Worm (Caenorhabditis elegans) whole organism, late embryonic: ENCODE measurements around the gene math-34.
"Not testable (repeated sequence)": the region's sequence is repeated elsewhere in the genome, so short reads cannot be mapped to it uniquely, and the experiment has no call there.

Source experiments
- C08G9.2 ChIP-seq: sonication (generic microtip); optimal IDR thresholded peaks from 2 replicates; lab custom pipeline; 2016; ENCODE audit warnings: mild to moderate bottlenecking, missing genetic modification characterization, moderate library complexity, missing compliant biosample characterization
- T23F11.4 ChIP-seq: fragments of 200-800 bp; sonication (Bioruptor generic); optimal IDR thresholded peaks from 2 replicates; lab custom pipeline; 2018; ENCODE audit warnings: mild to moderate bottlenecking, missing genetic modification characterization, missing compliant biosample characterization
- ceh-31 ChIP-seq: sonication (generic microtip); optimal IDR thresholded peaks from 2 replicates; lab custom pipeline; 2016; ENCODE audit warnings: missing genetic modification characterization, missing compliant biosample characterization
- hlh-30 ChIP-seq: sonication (generic microtip); optimal IDR thresholded peaks from 2 replicates; lab custom pipeline; 2017; ENCODE audit warnings: antibody characterized with exemption, missing genetic modification characterization, missing compliant biosample characterization; ENCODE audit not compliant: insufficient read depth
- pha-4 ChIP-seq: fragments of 150-350 bp; optimal IDR thresholded peaks from 2 replicates; lab custom pipeline; 2018; ENCODE audit warnings: missing biosample characterization, missing genetic modification reagents, missing genetic modification characterization
- tbx-2 ChIP-seq: sonication (generic microtip); optimal IDR thresholded peaks from 2 replicates; lab custom pipeline; 2016; ENCODE audit warnings: missing genetic modification characterization, missing compliant biosample characterization

ce11 chrII:1024684-1025083 is 4.1 kb upstream of the math-34 start, which contains the start of gene btb-11:
- not testable (repeated sequence) for TF ChIP-seq hlh-30; tbx-2 (tag; lab: Kevin White, UChicago); C08G9.2 (tag; lab: Kevin White, UChicago); pha-4; ceh-31; T23F11.4 (GFP tag; lab: Kevin White, UChicago)
